Worm (Caenorhabditis elegans) whole organism, L4/young adult: ENCODE data around the gene F54B8.1.

ENCODE experiments used
- W03F9.2 ChIP-seq: fragments of 150-350 bp; optimal IDR thresholded peaks from 2 replicates; lab custom pipeline; 2014; ENCODE audit warnings: missing biosample characterization, missing genetic modification characterization
- dao-5 ChIP-seq: sonication (generic microtip); optimal IDR thresholded peaks from 2 replicates; lab custom pipeline; 2016; ENCODE audit warnings: missing genotype, missing genetic modification characterization, moderate library complexity, missing compliant biosample characterization
- him-1 ChIP-seq: sonication (generic microtip); optimal IDR thresholded peaks from 2 replicates; lab custom pipeline; 2016; ENCODE audit warnings: missing genotype, missing genetic modification reagents, missing genetic modification characterization, missing compliant biosample characterization

ce11 chrV:15782494-15782893 lies 28.1 kb upstream of the F54B8.1 start, which contains the start of gene T26E4.3:
- TF ChIP-seq W03F9.2 (tag; lab: Kevin White, UChicago) (no peak), dao-5 (no peak), him-1 (tag; lab: Kevin White, UChicago) (no peak)
